Fruit fly (Drosophila melanogaster) whole organism, wandering third instar larva: Measurements from ENCODE around the gene CG11241.

ENCODE experiments used
- Dfd ChIP-seq: fragments of >200 bp; optimal IDR thresholded peaks from 2 replicates; lab custom pipeline; 2017; ENCODE audit warnings: missing biosample characterization, missing genetic modification characterization
- Hnf4 ChIP-seq: fragments of 200-800 bp; sonication (Bioruptor generic); optimal IDR thresholded peaks from 2 replicates; lab custom pipeline; 2016; ENCODE audit warnings: missing biosample characterization, mild to moderate bottlenecking, missing genetic modification characterization
- Hr78 ChIP-seq: fragments of >200 bp; optimal IDR thresholded peaks from 2 replicates; lab custom pipeline; 2017; ENCODE audit warnings: missing biosample characterization, missing genetic modification characterization
- Myc ChIP-seq: fragments of >200 bp; optimal IDR thresholded peaks from 2 replicates; lab custom pipeline; 2017
- foxo ChIP-seq, 2 experiments: fragments of 200-800 bp; sonication (Bioruptor generic); optimal IDR thresholded peaks; 2 replicates in 1 of 2; 3 replicates in 1 of 2; lab custom pipeline; 2016 to 2017; ENCODE audit warnings: missing biosample characterization in 2 of 2, missing genetic modification characterization in 2 of 2
- jim ChIP-seq: fragments of 175-275, 200-325 bp; sonication (Bioruptor generic); optimal IDR thresholded peaks from 2 replicates; lab custom pipeline; 2016; ENCODE audit warnings: missing biosample characterization, mild to moderate bottlenecking, missing genetic modification characterization
- pan ChIP-seq: fragments of >200 bp; optimal IDR thresholded peaks from 2 replicates; lab custom pipeline; 2017
- sv ChIP-seq: fragments of 200-800 bp; sonication (Bioruptor generic); optimal IDR thresholded peaks from 3 replicates; lab custom pipeline; 2016; ENCODE audit warnings: missing biosample characterization, missing genetic modification characterization
- usp ChIP-seq: fragments of >200 bp; optimal IDR thresholded peaks from 2 replicates; lab custom pipeline; 2017; ENCODE audit warnings: missing biosample characterization, missing genetic modification characterization

dm6 chr3L:22695653-22696052 lies 42.6 kb downstream of the CG11241 start, which contains the start of gene CG14452:
- TF ChIP-seq pan (lab: Kevin White, UChicago) = no peak
- no peak for TF ChIP-seq Dfd (GFP tag; lab: Kevin White, UChicago)
- no peak for TF ChIP-seq Hr78 (GFP tag; lab: Kevin White, UChicago)
- no peak for TF ChIP-seq Myc (lab: Kevin White, UChicago)
- TF ChIP-seq foxo (GFP tag; optimal IDR thresholded peaks at IDR 0.05; lab: Kevin White, UChicago) = no peak
- no peak for TF ChIP-seq Hnf4 (GFP tag; lab: Kevin White, UChicago)
- TF ChIP-seq jim (GFP tag; lab: Kevin White, UChicago) = no peak
- no peak for TF ChIP-seq usp (GFP tag; lab: Kevin White, UChicago)
- TF ChIP-seq sv = no peak
